Worm (Caenorhabditis elegans) whole organism, early embryonic: ENCODE measurements around the gene ech-9.

Experiments used
- pes-1 ChIP-seq: fragments of 200-800 bp; sonication (Bioruptor generic); IDR thresholded peaks from 2 replicates; pipeline ENCODE4 v1.3.6; 2022; ENCODE audit warnings: missing genetic modification reagents, missing genetic modification characterization, missing compliant biosample characterization
- tbx-37 ChIP-seq: fragments of 200-800 bp; sonication (Bioruptor generic); conservative IDR thresholded peaks from 2 replicates; pipeline ENCODE4 v1.3.6; 2022; ENCODE audit warnings: missing genetic modification reagents, missing genetic modification characterization, missing compliant biosample characterization

DNA sequence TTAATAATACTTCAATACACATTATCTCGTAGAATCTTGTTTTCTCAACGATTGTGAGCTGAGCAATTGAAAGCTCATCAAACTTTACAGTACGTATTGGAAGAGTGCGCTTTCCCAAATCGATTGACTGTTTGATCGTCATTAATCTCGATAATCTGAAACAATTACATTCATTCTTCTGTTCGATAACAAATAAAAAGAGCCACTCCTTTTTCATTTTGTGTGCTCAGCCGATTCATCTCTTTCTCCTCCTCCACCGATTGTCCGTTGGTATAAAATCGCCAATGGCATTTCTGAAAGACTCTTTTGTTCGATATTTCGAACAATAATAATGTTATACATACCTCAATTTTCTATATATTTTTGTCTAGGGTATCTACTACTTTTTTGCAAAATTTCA lies 11.4 kb downstream of the ech-9 start, which contains the start of gene nas-12:
- no peak for TF ChIP-seq tbx-37 (GFP tag; lab: Robert Waterston, UW)
- no peak for TF ChIP-seq pes-1 (GFP tag; lab: Robert Waterston, UW)
